Fruit fly (Drosophila melanogaster) S2 (cell line): ENCODE measurements around the gene Nle.

ENCODE experiments used
- CG8478 ChIP-seq: fragments of >200 bp; optimal IDR thresholded peaks from 2 replicates; lab custom pipeline; 2018
- CTCF ChIP-seq, 2 experiments: fragments of >200 bp; optimal IDR thresholded peaks; 2 replicates each; lab custom pipeline; 2018

The Nle gene

dm6 chr2L:540572-541210 lies 27.2 kb downstream of the Nle start:
- TF ChIP-seq CG8478 (lab: Kevin White, UChicago) (no peak), CTCF (optimal IDR thresholded peaks at IDR 0.05; lab: Kevin White, UChicago) (peak; percentile 54 to 61)

dm6 chr2L:533734-534133 lies 34.2 kb downstream of the Nle start:
- TF ChIP-seq CG8478 (lab: Kevin White, UChicago) (no peak), CTCF (optimal IDR thresholded peaks at IDR 0.05; lab: Kevin White, UChicago) (no peak)

dm6 chr2L:530245-530644 lies 37.7 kb downstream of the Nle start:
- TF ChIP-seq CG8478 (lab: Kevin White, UChicago), result no peak
- TF ChIP-seq CTCF (optimal IDR thresholded peaks at IDR 0.05; lab: Kevin White, UChicago), result no peak

dm6 chr2L:527689-528088 lies 40.2 kb downstream of the Nle start:
- TF ChIP-seq CTCF (optimal IDR thresholded peaks at IDR 0.05; lab: Kevin White, UChicago) (no peak), CG8478 (lab: Kevin White, UChicago) (no peak)

- TF ChIP-seq CG8478 (lab: Kevin White, UChicago) (no peak), CTCF (optimal IDR thresholded peaks at IDR 0.05; lab: Kevin White, UChicago) (no peak)
These were observed 41.0 kb downstream of the Nle start for dm6 chr2L:526924-527307.

- no peak for TF ChIP-seq CTCF (optimal IDR thresholded peaks at IDR 0.05; lab: Kevin White, UChicago)
- no peak for TF ChIP-seq CG8478 (lab: Kevin White, UChicago)
These were observed 41.6 kb downstream of the Nle start for dm6 chr2L:526192-526923.

- TF ChIP-seq CTCF (optimal IDR thresholded peaks at IDR 0.05; lab: Kevin White, UChicago) (no peak), CG8478 (lab: Kevin White, UChicago) (no peak)
These were observed 42.3 kb downstream of the Nle start for dm6 chr2L:525547-526180.

- TF ChIP-seq CG8478 (lab: Kevin White, UChicago) (no peak), CTCF (optimal IDR thresholded peaks at IDR 0.05; lab: Kevin White, UChicago) (no peak)
These were observed 43.4 kb downstream of the Nle start for dm6 chr2L:524515-524920.

dm6 chr2L:523165-523835 lies 44.6 kb downstream of the Nle start:
- TF ChIP-seq CG8478 (lab: Kevin White, UChicago) (no peak), CTCF (optimal IDR thresholded peaks at IDR 0.05; lab: Kevin White, UChicago) (no peak)

- TF ChIP-seq CTCF (optimal IDR thresholded peaks at IDR 0.05; lab: Kevin White, UChicago) (no peak), CG8478 (lab: Kevin White, UChicago) (no peak)
These were observed 45.2 kb downstream of the Nle start for dm6 chr2L:522752-523151.

dm6 chr2L:521940-522632 lies 45.8 kb downstream of the Nle start:
- no peak for TF ChIP-seq CG8478 (lab: Kevin White, UChicago)
- TF ChIP-seq CTCF (optimal IDR thresholded peaks at IDR 0.05; lab: Kevin White, UChicago), result no peak

dm6 chr2L:521001-521827 lies 46.7 kb downstream of the Nle start:
- no peak for TF ChIP-seq CG8478 (lab: Kevin White, UChicago)
- TF ChIP-seq CTCF (optimal IDR thresholded peaks at IDR 0.05; lab: Kevin White, UChicago), result no peak

dm6 chr2L:520331-521000 lies 47.5 kb downstream of the Nle start:
- TF ChIP-seq CG8478 (lab: Kevin White, UChicago), result no peak
- TF ChIP-seq CTCF (optimal IDR thresholded peaks at IDR 0.05; lab: Kevin White, UChicago), result no peak
